Fruit fly (Drosophila melanogaster) whole organism, embryonic: ENCODE measurements around the gene cnir.

Experiments used
- Atf-2 ChIP-seq: fragments of 200-800 bp; sonication (Bioruptor generic); optimal IDR thresholded peaks from 2 replicates; lab custom pipeline; 2016; ENCODE audit warnings: missing biosample characterization, missing genetic modification characterization
- Bdp1 ChIP-seq: fragments of 200-800 bp; sonication (Bioruptor generic); optimal IDR thresholded peaks from 3 replicates; lab custom pipeline; 2016; ENCODE audit warnings: missing biosample characterization, missing genetic modification characterization
- CG10565 ChIP-seq: fragments of 200-800 bp; sonication (Bioruptor generic); optimal IDR thresholded peaks from 3 replicates; lab custom pipeline; 2016; ENCODE audit warnings: missing biosample characterization, mild to moderate bottlenecking, missing genetic modification characterization
- CG13123 ChIP-seq: fragments of 200-800 bp; sonication (Bioruptor generic); optimal IDR thresholded peaks from 2 replicates; lab custom pipeline; 2016; ENCODE audit warnings: missing biosample characterization, missing genetic modification characterization
- CG2129 ChIP-seq: fragments of 200-800 bp; sonication (Bioruptor generic); IDR thresholded peaks from 2 replicates; pipeline ENCODE4 v1.3.6; 2022; ENCODE audit warnings: missing biosample characterization, missing genetic modification characterization; ENCODE audit not compliant: partially characterized antibody
- CG2889 ChIP-seq: fragments of 200-800 bp; sonication (Bioruptor generic); IDR thresholded peaks from 3 replicates; pipeline ENCODE4 v1.3.6; 2022; ENCODE audit warnings: missing biosample characterization, missing genetic modification characterization
- CG31365 ChIP-seq: fragments of 200-800 bp; sonication (Bioruptor generic); optimal IDR thresholded peaks from 2 replicates; lab custom pipeline; 2018; ENCODE audit warnings: missing biosample characterization, mild to moderate bottlenecking, missing genetic modification characterization
- CG3163 ChIP-seq: fragments of 200-800 bp; sonication (Bioruptor generic); optimal IDR thresholded peaks from 3 replicates; lab custom pipeline; 2016; ENCODE audit warnings: missing biosample characterization, missing genetic modification characterization
- CG32772 ChIP-seq: fragments of 200-800 bp; sonication (Bioruptor generic); IDR thresholded peaks from 2 replicates; pipeline ENCODE4 v1.3.6; 2022; ENCODE audit warnings: missing biosample characterization, missing genetic modification characterization
- CG33557 ChIP-seq: fragments of 200-800 bp; sonication (Bioruptor generic); optimal IDR thresholded peaks from 2 replicates; lab custom pipeline; 2019; ENCODE audit warnings: missing biosample characterization, mild to moderate bottlenecking, missing genetic modification characterization, moderate library complexity
- CG4404 ChIP-seq: fragments of 200-800 bp; sonication (Bioruptor generic); IDR thresholded peaks from 2 replicates; pipeline ENCODE4 v1.3.6; 2022; ENCODE audit warnings: missing biosample characterization, missing genetic modification characterization
- CG6683 ChIP-seq: fragments of 200-800 bp; sonication (Bioruptor generic); optimal IDR thresholded peaks from 2 replicates; lab custom pipeline; 2017; ENCODE audit warnings: missing biosample characterization, mild to moderate bottlenecking, missing genetic modification characterization, missing genetic modification reagents
- CG7745 ChIP-seq: fragments of 200-800 bp; sonication (Bioruptor generic); optimal IDR thresholded peaks from 2 replicates; lab custom pipeline; 2018; ENCODE audit warnings: missing biosample characterization, mild to moderate bottlenecking, missing genetic modification characterization, moderate library complexity
- CG7987 ChIP-seq: fragments of 200-800 bp; sonication (Bioruptor generic); optimal IDR thresholded peaks from 2 replicates; lab custom pipeline; 2018; ENCODE audit warnings: missing biosample characterization, mild to moderate bottlenecking, missing genetic modification characterization, moderate library complexity
- CG8478 ChIP-seq: fragments of >200 bp; optimal IDR thresholded peaks from 2 replicates; lab custom pipeline; 2018
- Dbx ChIP-seq: fragments of 200-800 bp; sonication (Bioruptor generic); IDR thresholded peaks from 3 replicates; pipeline ENCODE4 v1.3.6; 2022; ENCODE audit warnings: missing biosample characterization, missing genetic modification characterization
- Dek ChIP-seq: fragments of 200-800 bp; sonication (Bioruptor generic); optimal IDR thresholded peaks from 3 replicates; lab custom pipeline; 2019; ENCODE audit warnings: missing biosample characterization, mild to moderate bottlenecking, missing genetic modification characterization, moderate library complexity
- Dip2 ChIP-seq: fragments of 200-800 bp; sonication (Bioruptor generic); IDR thresholded peaks from 2 replicates; pipeline ENCODE4 v1.3.6; 2022; ENCODE audit warnings: missing biosample characterization, missing genetic modification characterization
- ERR ChIP-seq: fragments of 200-800 bp; sonication (Bioruptor generic); optimal IDR thresholded peaks from 2 replicates; lab custom pipeline; 2016; ENCODE audit warnings: missing biosample characterization, missing genetic modification characterization
- Elba2 ChIP-seq: fragments of 200-800 bp; sonication (Bioruptor generic); optimal IDR thresholded peaks from 3 replicates; lab custom pipeline; 2016; ENCODE audit warnings: missing biosample characterization, missing genetic modification characterization
- Hmr ChIP-seq: fragments of 200-800 bp; sonication (Bioruptor generic); optimal IDR thresholded peaks from 3 replicates; lab custom pipeline; 2017; ENCODE audit warnings: mild to moderate bottlenecking, missing biosample characterization, missing genetic modification reagents, missing genetic modification characterization
- Max ChIP-seq: fragments of 200-800 bp; sonication (Bioruptor generic); optimal IDR thresholded peaks from 2 replicates; lab custom pipeline; 2016; ENCODE audit warnings: missing biosample characterization, mild to moderate bottlenecking, missing genetic modification characterization
- Mes4 ChIP-seq: fragments of 200-800 bp; sonication (Bioruptor generic); optimal IDR thresholded peaks from 2 replicates; lab custom pipeline; 2016; ENCODE audit warnings: missing biosample characterization, missing genetic modification characterization
- Nf-YC ChIP-seq: fragments of 200-800 bp; optimal IDR thresholded peaks from 3 replicates; lab custom pipeline; 2019; ENCODE audit warnings: missing biosample characterization, mild to moderate bottlenecking, missing genetic modification characterization, moderate library complexity
- Oli ChIP-seq: fragments of 200-800 bp; sonication (Bioruptor generic); optimal IDR thresholded peaks from 2 replicates; lab custom pipeline; 2018; ENCODE audit warnings: missing biosample characterization, mild to moderate bottlenecking, missing genetic modification characterization, moderate library complexity
- amos ChIP-seq: fragments of 200-800 bp; sonication (Bioruptor generic); IDR thresholded peaks from 2 replicates; pipeline ENCODE4 v1.3.6; 2022; ENCODE audit warnings: missing biosample characterization, missing genetic modification characterization; ENCODE audit not compliant: partially characterized antibody
- ap ChIP-seq: fragments of 200-800 bp; sonication (Bioruptor generic); IDR thresholded peaks from 2 replicates; pipeline ENCODE4 v1.3.6; 2022; ENCODE audit warnings: missing biosample characterization, missing genetic modification characterization
- cas ChIP-seq: fragments of 200-800 bp; sonication (Bioruptor generic); IDR thresholded peaks from 2 replicates; pipeline ENCODE4 v1.3.6; 2022; ENCODE audit warnings: missing biosample characterization, missing genetic modification characterization
- ci ChIP-seq: fragments of 200-800 bp; sonication (Bioruptor generic); IDR thresholded peaks from 3 replicates; pipeline ENCODE4 v1.3.6; 2022; ENCODE audit warnings: missing biosample characterization, missing genetic modification characterization
- da ChIP-seq: fragments of 200-800 bp; sonication (Bioruptor generic); optimal IDR thresholded peaks from 2 replicates; lab custom pipeline; 2016; ENCODE audit warnings: missing biosample characterization, missing genetic modification characterization
- en ChIP-seq: fragments of 200-800 bp; sonication (Bioruptor generic); optimal IDR thresholded peaks from 2 replicates; lab custom pipeline; 2016; ENCODE audit warnings: missing biosample characterization, missing genetic modification characterization
- ewg ChIP-seq: fragments of 200-800 bp; sonication (Bioruptor generic); optimal IDR thresholded peaks from 3 replicates; lab custom pipeline; 2017; ENCODE audit warnings: mild to moderate bottlenecking, missing biosample characterization, missing genetic modification reagents, missing genetic modification characterization
- fd102C ChIP-seq: fragments of 200-800 bp; sonication (Bioruptor generic); optimal IDR thresholded peaks from 2 replicates; lab custom pipeline; 2018; ENCODE audit warnings: missing biosample characterization, mild to moderate bottlenecking, missing genetic modification characterization, moderate library complexity
- gem ChIP-seq: fragments of 200-800 bp; sonication (Bioruptor generic); optimal IDR thresholded peaks from 2 replicates; lab custom pipeline; 2019; ENCODE audit warnings: missing biosample characterization, mild to moderate bottlenecking, missing genetic modification characterization, moderate library complexity
- gfzf ChIP-seq: fragments of 200-800 bp; sonication (Bioruptor generic); optimal IDR thresholded peaks from 2 replicates; lab custom pipeline; 2016; ENCODE audit warnings: missing biosample characterization, mild to moderate bottlenecking, missing genetic modification characterization, moderate library complexity
- jing ChIP-seq: fragments of 200-800 bp; sonication (Bioruptor generic); optimal IDR thresholded peaks from 2 replicates; lab custom pipeline; 2018; ENCODE audit warnings: missing biosample characterization, mild to moderate bottlenecking, missing genetic modification characterization
- jumu ChIP-seq: fragments of 200-800 bp; sonication (Bioruptor generic); optimal IDR thresholded peaks from 3 replicates; lab custom pipeline; 2016; ENCODE audit warnings: missing biosample characterization, missing genetic modification characterization
- ken ChIP-seq: fragments of 200-800 bp; sonication (Bioruptor generic); IDR thresholded peaks from 3 replicates; pipeline ENCODE4 v1.3.6; 2022; ENCODE audit warnings: missing biosample characterization, missing genetic modification characterization
- lov ChIP-seq, 2 experiments: fragments of 200-800 bp in 1 of 2; fragments of >200 bp in 1 of 2; sonication (Bioruptor generic) in 1 of 2; IDR thresholded peaks in 1 of 2; optimal IDR thresholded peaks in 1 of 2; 2 replicates in 1 of 2; 3 replicates in 1 of 2; pipeline versions ENCODE4 v1.3.6 to Lab custom; 2017 to 2022; ENCODE audit warnings: missing biosample characterization in 1 of 2, missing genetic modification characterization in 1 of 2
- nom ChIP-seq: fragments of 200-800 bp; sonication (Bioruptor generic); optimal IDR thresholded peaks from 2 replicates; lab custom pipeline; 2017; ENCODE audit warnings: missing biosample characterization, missing genetic modification characterization, mild to moderate bottlenecking, moderate library complexity, missing genetic modification reagents
- pb ChIP-seq: fragments of 200-800 bp; sonication (Bioruptor generic); optimal IDR thresholded peaks from 3 replicates; lab custom pipeline; 2016; ENCODE audit warnings: missing biosample characterization, missing genetic modification characterization
- pho ChIP-seq: fragments of 200-800 bp; sonication (Bioruptor generic); optimal IDR thresholded peaks from 2 replicates; lab custom pipeline; 2016; ENCODE audit warnings: missing biosample characterization, missing genetic modification characterization
- pzg ChIP-seq: fragments of 200-800 bp; sonication (Bioruptor generic); optimal IDR thresholded peaks from 3 replicates; lab custom pipeline; 2018; ENCODE audit warnings: missing biosample characterization, mild to moderate bottlenecking, missing genetic modification characterization, moderate library complexity
- run ChIP-seq: fragments of 200-800 bp; sonication (Bioruptor generic); optimal IDR thresholded peaks from 3 replicates; lab custom pipeline; 2018; ENCODE audit warnings: missing biosample characterization, mild to moderate bottlenecking, missing genetic modification characterization
- so ChIP-seq: fragments of 200-800 bp; sonication (Bioruptor generic); IDR thresholded peaks from 3 replicates; pipeline ENCODE4 v1.3.6; 2022; ENCODE audit warnings: missing biosample characterization, missing genetic modification characterization
- tap ChIP-seq: fragments of 200-800 bp; optimal IDR thresholded peaks from 3 replicates; lab custom pipeline; 2019; ENCODE audit warnings: missing biosample characterization, mild to moderate bottlenecking, missing genetic modification characterization, moderate library complexity
- unpg ChIP-seq: fragments of 200-800 bp; sonication (Bioruptor generic); optimal IDR thresholded peaks from 3 replicates; lab custom pipeline; 2018; ENCODE audit warnings: missing biosample characterization, mild to moderate bottlenecking, missing genetic modification characterization, moderate library complexity
- usp ChIP-seq: fragments of >200 bp; optimal IDR thresholded peaks from 2 replicates; lab custom pipeline; 2017; ENCODE audit warnings: missing biosample characterization, missing genetic modification characterization
- vfl ChIP-seq: fragments of 200-800 bp; sonication (Bioruptor generic); optimal IDR thresholded peaks from 2 replicates; lab custom pipeline; 2016; ENCODE audit warnings: missing biosample characterization, missing genetic modification characterization
- z ChIP-seq: fragments of 200-800 bp; sonication (Bioruptor generic); IDR thresholded peaks from 3 replicates; pipeline ENCODE4 v1.3.6; 2022; ENCODE audit warnings: missing biosample characterization, missing genetic modification characterization
- zen2 ChIP-seq: fragments of 200-800 bp; sonication (Bioruptor generic); IDR thresholded peaks from 3 replicates; pipeline ENCODE4 v1.3.6; 2022; ENCODE audit warnings: missing biosample characterization, missing genetic modification characterization; ENCODE audit not compliant: partially characterized antibody

cnir gene

dm6 chr2L:3012780-3013179 is 26.8 kb downstream of the cnir start (continued):
- TF ChIP-seq CG7987 (GFP tag; lab: Kevin White, UChicago) (no peak), Hmr (GFP tag; lab: Kevin White, UChicago) (no peak), unpg (no peak), lov (optimal IDR thresholded peaks at IDR 0.05; lab: Kevin White, UChicago) (no peak), lov (GFP tag; IDR thresholded peaks at IDR 0.05; lab: Robert Waterston, UW) (no peak), zen2 (no peak), CG31365 (tag; lab: Kevin White, UChicago) (no peak), ci (peak; percentile 65; the same call in 1 of the 3 replicates), jumu (GFP tag; lab: Kevin White, UChicago) (no peak), jing (no peak), CG4404 (0 out of 2 replicates have a peak, but pooled peaks have one; percentile 37), en (GFP tag; lab: Kevin White, UChicago) (no peak), gfzf (GFP tag; lab: Kevin White, UChicago) (no peak), run (tag; lab: Kevin White, UChicago) (no peak), CG7745 (no peak), so (GFP tag; lab: Robert Waterston, UW) (no peak), Elba2 (GFP tag; lab: Kevin White, UChicago) (no peak), gem (no peak), Dbx (no peak), pho (GFP tag; lab: Kevin White, UChicago) (no peak), usp (GFP tag; lab: Kevin White, UChicago) (no peak), CG33557 (GFP tag; lab: Kevin White, UChicago) (no peak), Bdp1 (GFP tag; lab: Kevin White, UChicago) (no peak), Dek (tag; lab: Kevin White, UChicago) (no peak), CG6683 (GFP tag; lab: Kevin White, UChicago) (no peak), pb (GFP tag; lab: Kevin White, UChicago) (no peak), Atf-2 (no peak), pzg (no peak), da (GFP tag; lab: Kevin White, UChicago) (no peak), ewg (GFP tag; lab: Kevin White, UChicago) (no peak), ap (0 out of 2 replicates have a peak, but pooled peaks have one; percentile 33), CG32772 (GFP tag; lab: Robert Waterston, UW) (0 out of 2 replicates have a peak, but pooled peaks have one; percentile 27), Mes4 (no peak), CG13123 (GFP tag; lab: Kevin White, UChicago) (no peak), Oli (tag; lab: Kevin White, UChicago) (peak; percentile 43), cas (GFP tag; lab: Robert Waterston, UW) (no peak), CG3163 (no peak), ERR (GFP tag; lab: Kevin White, UChicago) (no peak), Max (no peak), Nf-YC (tag; lab: Kevin White, UChicago) (no peak), CG2889 (GFP tag; lab: Robert Waterston, UW) (no peak), ken (GFP tag; lab: Robert Waterston, UW) (peak; percentile 38; the same call in 1 of the 3 replicates), CG2129 (GFP tag; lab: Robert Waterston, UW) (no peak), fd102C (GFP tag; lab: Kevin White, UChicago) (no peak), tap (no peak), z (no peak), nom (no peak), CG8478 (lab: Kevin White, UChicago) (no peak), amos (GFP tag; lab: Robert Waterston, UW) (no peak), Dip2 (GFP tag; lab: Robert Waterston, UW) (no peak), CG10565 (GFP tag; lab: Kevin White, UChicago) (no peak), vfl (GFP tag; lab: Kevin White, UChicago) (no peak)
